Fruit fly (Drosophila melanogaster): ENCODE results near the gene CG33722.

DNA sequence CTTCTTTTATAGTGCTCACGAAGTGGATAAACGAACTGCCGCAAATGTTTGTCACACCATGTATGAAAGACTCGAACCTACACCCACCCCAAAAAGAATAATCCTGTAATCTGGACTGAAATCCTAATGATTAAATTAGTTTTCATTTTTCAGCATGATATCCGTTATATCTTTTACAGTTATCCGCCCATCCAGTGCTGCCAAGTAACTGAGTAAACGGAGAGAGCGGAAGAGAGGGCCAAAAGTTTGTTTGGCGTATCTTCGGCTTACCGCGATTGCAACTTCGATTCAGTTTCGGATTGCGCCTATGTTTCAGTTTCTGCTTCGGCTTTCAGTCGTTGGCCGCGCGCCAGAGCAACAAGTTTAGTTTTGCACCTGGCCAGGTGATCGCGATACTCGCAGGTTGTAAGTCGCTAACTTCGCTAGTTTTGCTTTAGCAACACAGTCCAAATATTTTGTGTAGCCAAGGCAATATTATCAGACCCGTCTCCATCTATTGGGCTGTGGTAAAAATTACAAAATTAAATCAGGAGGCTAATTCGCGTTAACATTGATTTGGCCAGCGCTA is 6.4 kb downstream of the CG33722 start, which contains the start of gene mtg:
- TF ChIP-seq ttk (optimal IDR thresholded peaks at IDR 0.05) (no peak), psq (optimal IDR thresholded peaks at IDR 0.05) (no peak), h (optimal IDR thresholded peaks at IDR 0.05) (no peak), Sin3A (optimal IDR thresholded peaks at IDR 0.05) (no peak), insv (optimal IDR thresholded peaks at IDR 0.05) (no peak)
